Fruit fly (Drosophila melanogaster) whole organism, adult: Measurements from ENCODE around the gene Pak3.

Experiments
- CG11617 ChIP-seq: fragments of 200-800 bp; sonication (Bioruptor generic); optimal IDR thresholded peaks from 2 replicates; lab custom pipeline; 2017; ENCODE audit warnings: mild to moderate bottlenecking, missing biosample characterization, missing genetic modification reagents, missing genetic modification characterization
- CG12768 ChIP-seq: fragments of 200-800 bp; sonication (Bioruptor generic); optimal IDR thresholded peaks from 2 replicates; lab custom pipeline; 2017; ENCODE audit warnings: missing biosample characterization, missing genetic modification characterization, mild to moderate bottlenecking, moderate library complexity, missing genetic modification reagents
- CG14711 ChIP-seq: fragments of 200-800 bp; sonication (Bioruptor generic); optimal IDR thresholded peaks from 2 replicates; lab custom pipeline; 2018; ENCODE audit warnings: missing biosample characterization, mild to moderate bottlenecking, missing genetic modification characterization, moderate library complexity
- CG1620 ChIP-seq: fragments of 200-800 bp; sonication (Bioruptor generic); optimal IDR thresholded peaks from 2 replicates; lab custom pipeline; 2016; ENCODE audit warnings: missing biosample characterization, missing genetic modification characterization
- CG33017 ChIP-seq: fragments of 200-800 bp; sonication (Bioruptor generic); optimal IDR thresholded peaks from 2 replicates; lab custom pipeline; 2018; ENCODE audit warnings: missing biosample characterization, mild to moderate bottlenecking, missing genetic modification characterization, moderate library complexity
- CG5204 ChIP-seq: fragments of 200-800 bp; sonication (Bioruptor generic); optimal IDR thresholded peaks from 2 replicates; lab custom pipeline; 2016; ENCODE audit warnings: missing biosample characterization, missing genetic modification characterization
- CG7045 ChIP-seq: fragments of 200-800 bp; sonication (Bioruptor generic); optimal IDR thresholded peaks from 2 replicates; lab custom pipeline; 2017; ENCODE audit warnings: missing biosample characterization, mild to moderate bottlenecking, missing genetic modification characterization
- CG7101 ChIP-seq: fragments of 200-800 bp; sonication (Bioruptor generic); optimal IDR thresholded peaks from 2 replicates; lab custom pipeline; 2018; ENCODE audit warnings: missing biosample characterization, mild to moderate bottlenecking, missing genetic modification characterization, moderate library complexity
- Clk ChIP-seq: fragments of 200-800 bp; sonication (Bioruptor generic); optimal IDR thresholded peaks from 2 replicates; lab custom pipeline; 2017; ENCODE audit warnings: missing biosample characterization, missing genetic modification characterization
- Crg-1 ChIP-seq: fragments of 200-800 bp; sonication (Bioruptor generic); optimal IDR thresholded peaks from 2 replicates; lab custom pipeline; 2016; ENCODE audit warnings: missing biosample characterization, missing genetic modification characterization
- Hr96 ChIP-seq: fragments of 200-800 bp; sonication (Bioruptor generic); optimal IDR thresholded peaks from 2 replicates; lab custom pipeline; 2016; ENCODE audit warnings: missing biosample characterization, missing genetic modification characterization
- Mnt ChIP-seq: fragments of 200-800 bp; sonication (Bioruptor generic); optimal IDR thresholded peaks from 2 replicates; lab custom pipeline; 2016; ENCODE audit warnings: missing biosample characterization, mild to moderate bottlenecking, missing genetic modification characterization
- bab1 ChIP-seq: fragments of 200-800 bp; sonication (Bioruptor generic); optimal IDR thresholded peaks from 3 replicates; lab custom pipeline; 2019; ENCODE audit warnings: missing biosample characterization, mild to moderate bottlenecking, missing genetic modification characterization, moderate library complexity
- cic ChIP-seq: fragments of 200-800 bp; sonication (Bioruptor generic); optimal IDR thresholded peaks from 2 replicates; lab custom pipeline; 2017; ENCODE audit warnings: missing biosample characterization, mild to moderate bottlenecking, missing genetic modification characterization, moderate library complexity
- cnc ChIP-seq, 2 experiments: fragments of >200 bp; optimal IDR thresholded peaks; 2 replicates each; lab custom pipeline; 2017
- kay ChIP-seq: fragments of 200-800 bp; sonication (Bioruptor generic); peaks from one replicate; lab custom pipeline; 2016; ENCODE audit warnings: missing biosample characterization, missing genetic modification characterization, borderline replicate concordance
- ovo ChIP-seq: fragments of 200-800 bp; sonication (Bioruptor generic); optimal IDR thresholded peaks from 2 replicates; lab custom pipeline; 2016; ENCODE audit warnings: missing biosample characterization, missing genetic modification characterization
- pad ChIP-seq: fragments of 200-800 bp; sonication (Bioruptor generic); optimal IDR thresholded peaks from 3 replicates; lab custom pipeline; 2017; ENCODE audit warnings: missing biosample characterization, missing genetic modification characterization, mild to moderate bottlenecking, moderate library complexity, missing genetic modification reagents
- tj ChIP-seq: fragments of 200-800 bp; sonication (Bioruptor generic); optimal IDR thresholded peaks from 3 replicates; lab custom pipeline; 2017; ENCODE audit warnings: missing biosample characterization, mild to moderate bottlenecking, missing genetic modification characterization, moderate library complexity
- toe ChIP-seq: fragments of 200-800 bp; sonication (Bioruptor generic); optimal IDR thresholded peaks from 2 replicates; lab custom pipeline; 2016; ENCODE audit warnings: missing biosample characterization, missing genetic modification characterization

Pak3 gene

DNA sequence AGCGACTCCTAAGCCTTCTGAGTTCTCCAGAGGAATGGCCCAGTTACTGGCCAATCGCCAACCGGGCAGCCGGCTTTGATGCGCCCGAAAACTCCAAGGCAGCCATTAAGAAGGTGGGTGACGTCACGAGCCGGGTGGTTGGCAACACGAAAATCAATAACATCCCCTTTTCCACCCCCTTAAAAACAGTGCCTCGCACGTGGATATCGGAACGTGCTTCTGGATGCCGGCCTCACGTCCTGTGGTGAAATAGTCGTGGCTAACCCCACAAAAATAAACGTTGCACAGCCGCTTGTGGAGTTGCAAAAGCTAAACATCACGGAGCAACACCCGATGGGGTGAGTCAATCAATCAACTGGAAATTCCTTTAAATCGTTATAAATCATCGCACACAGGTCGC is 3.0 kb upstream of the Pak3 start:
- no peak for TF ChIP-seq pad (GFP tag; lab: Kevin White, UChicago)
- TF ChIP-seq CG7101 (tag; lab: Kevin White, UChicago), result no peak
- TF ChIP-seq Mnt (GFP tag; lab: Kevin White, UChicago), result no peak
- no peak for TF ChIP-seq CG7045
- no peak for TF ChIP-seq CG1620 (GFP tag; lab: Kevin White, UChicago)
- no peak for TF ChIP-seq CG11617 (GFP tag; lab: Kevin White, UChicago)
- no peak for TF ChIP-seq Clk
- no peak for TF ChIP-seq CG14711 (tag; lab: Kevin White, UChicago)
- TF ChIP-seq kay (GFP tag; lab: Kevin White, UChicago), result no peak
- no peak for TF ChIP-seq CG33017
- TF ChIP-seq CG5204, result no peak
- no peak for TF ChIP-seq Crg-1 (GFP tag; lab: Kevin White, UChicago)
- TF ChIP-seq cnc (optimal IDR thresholded peaks at IDR 0.05; lab: Kevin White, UChicago), result no peak
- no peak for TF ChIP-seq cic

DNA sequence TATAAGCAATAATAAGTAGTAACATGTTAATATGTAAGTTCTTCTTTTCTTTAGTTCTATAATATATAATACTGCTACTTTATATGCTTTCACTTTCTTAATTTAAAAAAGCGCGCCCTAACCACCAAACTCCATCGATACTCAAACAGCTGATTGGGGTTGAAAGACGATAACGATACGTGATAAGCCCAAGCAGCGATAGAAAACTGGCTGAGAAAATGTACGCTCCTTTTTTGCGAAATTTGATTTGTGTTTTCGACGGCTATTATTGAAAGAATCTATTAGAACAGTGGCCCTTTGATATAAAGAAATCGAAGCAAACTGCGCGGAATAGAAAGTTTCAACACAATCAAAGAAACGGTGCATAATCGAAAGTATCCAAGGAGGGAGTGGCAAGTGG is 2.3 kb upstream of the Pak3 start, which contains the start of gene CG14883:
Gene CG14883 (plus strand): TSS at position 178 of the 400 bp plus-strand sequence.
- peak; percentile 42 for TF ChIP-seq kay (GFP tag; lab: Kevin White, UChicago)
- no peak for TF ChIP-seq ovo (GFP tag; lab: Kevin White, UChicago)
- no peak for TF ChIP-seq toe (GFP tag; lab: Kevin White, UChicago)
- no peak for TF ChIP-seq CG1620 (GFP tag; lab: Kevin White, UChicago)
- no peak for TF ChIP-seq cic
- TF ChIP-seq CG5204, result no peak

DNA sequence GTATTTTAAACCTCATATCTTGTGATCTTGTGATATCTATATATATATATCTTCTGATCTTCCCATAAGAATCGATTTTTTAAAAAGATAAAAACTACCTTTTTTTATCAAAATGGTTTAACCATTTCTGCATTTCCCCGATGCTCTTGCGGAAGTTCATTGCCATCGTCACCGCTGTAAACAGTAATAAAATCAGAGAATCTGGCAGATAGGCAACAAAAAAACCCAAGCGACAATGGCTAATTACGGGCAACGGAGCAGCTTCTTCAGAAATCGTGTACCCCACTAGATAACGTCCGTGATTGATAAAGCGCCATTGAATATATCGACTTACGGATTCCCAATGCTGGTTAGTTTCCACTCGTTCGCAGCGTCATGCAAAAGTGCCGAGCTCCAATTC is 571 bp upstream of the Pak3 start, which contains the start of gene CG10405:
Gene CG10405 (plus strand): TSS at position 301 of the 400 bp plus-strand sequence.
- TF ChIP-seq kay (GFP tag; lab: Kevin White, UChicago) (no peak), bab1 (no peak), CG7101 (tag; lab: Kevin White, UChicago) (no peak), pad (GFP tag; lab: Kevin White, UChicago) (no peak), ovo (GFP tag; lab: Kevin White, UChicago) (no peak), Hr96 (no peak), CG7045 (no peak), toe (GFP tag; lab: Kevin White, UChicago) (no peak), Clk (no peak), tj (GFP tag; lab: Kevin White, UChicago) (no peak), CG1620 (GFP tag; lab: Kevin White, UChicago) (no peak)

DNA sequence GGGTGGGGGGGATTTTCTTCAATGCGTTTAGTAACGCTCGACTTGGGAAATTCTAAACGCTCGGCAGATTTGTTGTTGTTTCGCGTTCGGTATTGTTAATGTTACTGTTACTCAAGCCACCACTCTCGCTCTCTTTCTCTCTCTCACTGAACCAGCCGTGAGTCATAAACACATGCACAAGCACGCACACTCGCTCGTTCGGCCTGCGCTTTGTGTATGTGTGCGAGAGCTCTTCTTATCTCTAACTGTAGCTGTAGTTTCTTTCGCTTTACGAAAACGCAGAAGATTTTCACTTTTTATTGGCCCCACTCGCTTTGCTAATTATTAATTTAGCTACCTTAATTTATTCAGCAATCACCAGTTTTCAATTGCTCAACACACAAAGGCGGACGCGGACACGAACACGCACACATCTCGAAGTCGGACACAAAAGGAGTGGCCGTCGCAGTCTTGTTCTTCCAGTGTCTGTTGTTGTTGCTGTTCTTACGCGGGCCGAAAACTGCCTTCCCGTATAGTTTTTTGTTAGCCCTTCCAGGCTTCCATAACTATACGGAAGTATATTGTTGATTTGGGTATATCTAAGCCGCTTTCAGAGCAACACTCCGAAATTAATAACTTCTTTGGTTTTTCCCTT is 550 bp downstream of the Pak3 start:
- TF ChIP-seq cic (peak; percentile 41), pad (GFP tag; lab: Kevin White, UChicago) (peak; percentile 52), Hr96 (no peak), CG12768 (peak; percentile 4), Mnt (GFP tag; lab: Kevin White, UChicago) (peak; percentile 32), bab1 (no peak), CG5204 (no peak), toe (GFP tag; lab: Kevin White, UChicago) (no peak), ovo (GFP tag; lab: Kevin White, UChicago) (peak; percentile 47), CG33017 (no peak), kay (GFP tag; lab: Kevin White, UChicago) (peak; percentile 99)

DNA sequence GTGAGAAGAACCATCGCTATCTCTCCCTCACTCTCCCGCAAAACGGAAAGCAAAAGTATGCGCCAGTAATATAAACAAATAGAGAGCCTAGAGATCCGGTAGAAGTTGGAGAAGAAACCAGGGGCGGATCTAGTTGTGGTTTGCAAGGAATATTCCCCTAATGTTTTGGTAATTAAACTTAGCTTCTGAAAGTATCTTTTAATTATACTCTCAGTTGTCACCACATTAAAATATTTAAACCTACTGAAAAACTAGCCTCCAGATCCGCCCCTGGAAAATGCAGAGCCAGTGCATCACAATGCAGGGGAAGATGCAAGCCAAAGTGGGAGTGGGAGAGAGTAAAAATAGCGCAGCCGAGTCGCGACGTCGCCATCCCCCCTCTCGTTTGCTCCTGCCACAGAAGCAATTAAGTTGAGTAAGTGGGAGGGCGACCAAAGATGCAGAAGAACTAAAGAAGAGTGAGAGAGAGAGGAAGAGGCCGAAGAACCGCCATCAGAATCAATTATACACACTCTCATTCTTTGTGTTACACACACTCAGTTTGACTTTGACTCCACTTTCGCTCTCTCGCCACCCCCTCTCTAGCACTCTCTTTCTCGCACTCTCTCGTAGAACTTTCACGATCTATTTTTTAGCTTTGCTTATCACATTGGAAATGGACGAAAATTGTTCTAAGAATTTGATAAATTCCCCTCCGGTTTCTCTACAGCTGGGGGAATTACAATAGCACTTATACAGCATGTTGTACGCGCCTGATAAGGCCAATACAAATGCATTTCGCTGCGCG is 4.2 kb downstream of the Pak3 start:
- TF ChIP-seq ovo (GFP tag; lab: Kevin White, UChicago), result peak; percentile 41
- TF ChIP-seq cnc (optimal IDR thresholded peaks at IDR 0.05; lab: Kevin White, UChicago), result no peak
- peak; percentile 88 for TF ChIP-seq Hr96
- TF ChIP-seq CG11617 (GFP tag; lab: Kevin White, UChicago), result peak; percentile 83
- TF ChIP-seq CG14711 (tag; lab: Kevin White, UChicago), result peak; percentile 93
- peak; percentile 90 for TF ChIP-seq CG12768
- peak; percentile 95 for TF ChIP-seq kay (GFP tag; lab: Kevin White, UChicago)
- TF ChIP-seq CG1620 (GFP tag; lab: Kevin White, UChicago), result peak; percentile 92
- peak; percentile 90 for TF ChIP-seq toe (GFP tag; lab: Kevin White, UChicago)
- TF ChIP-seq CG5204, result peak; percentile 92
- no peak for TF ChIP-seq tj (GFP tag; lab: Kevin White, UChicago)
- peak; percentile 66 for TF ChIP-seq cic
- TF ChIP-seq Mnt (GFP tag; lab: Kevin White, UChicago), result peak; percentile 74
- peak; percentile 86 for TF ChIP-seq Crg-1 (GFP tag; lab: Kevin White, UChicago)
- TF ChIP-seq Clk, result peak; percentile 91
- TF ChIP-seq CG7045, result peak; percentile 92
- TF ChIP-seq bab1, result peak; percentile 94
- TF ChIP-seq pad (GFP tag; lab: Kevin White, UChicago), result peak; percentile 98
- peak; percentile 97 for TF ChIP-seq CG7101 (tag; lab: Kevin White, UChicago)
- TF ChIP-seq CG33017, result peak; percentile 96
